Fruit fly (Drosophila melanogaster): Measurements from ENCODE around the gene Pten.

Pten gene

dm6 chr2L:10226724-10227407, 34.0 kb downstream of the Pten start, which contains the start of gene CG5708 (continued):
- TF ChIP-seq Lim3 (GFP tag; IDR thresholded peaks at IDR 0.05) (no peak), CG4404 (GFP tag; IDR thresholded peaks at IDR 0.05) (no peak), CG12769 (tag; optimal IDR thresholded peaks at IDR 0.05) (no peak), CG8359 (GFP tag; optimal IDR thresholded peaks at IDR 0.05; ENCODE audit: borderline replicate concordance) (no peak), CG4360 (GFP tag; IDR thresholded peaks at IDR 0.05) (no peak), CrebB (tag; optimal IDR thresholded peaks at IDR 0.05) (no peak), CHES-1-like (GFP tag; optimal IDR thresholded peaks at IDR 0.05) (peak; percentile 12), HmgD (GFP tag; optimal IDR thresholded peaks at IDR 0.05) (no peak), chn (GFP tag; optimal IDR thresholded peaks at IDR 0.05) (no peak), CG14667 (GFP tag; IDR thresholded peaks at IDR 0.05) (no peak), CG9609 (GFP tag; optimal IDR thresholded peaks at IDR 0.05) (no peak), CG11560 (tag; IDR thresholded peaks at IDR 0.05) (no peak), Mad (GFP tag; optimal IDR thresholded peaks at IDR 0.05) (no peak), CG13123 (GFP tag; optimal IDR thresholded peaks at IDR 0.05) (no peak), rib (GFP tag; IDR thresholded peaks at IDR 0.05) (no peak), toy (GFP tag; IDR thresholded peaks at IDR 0.05) (no peak), gsb (GFP tag; IDR thresholded peaks at IDR 0.05) (no peak), gfzf (GFP tag; optimal IDR thresholded peaks at IDR 0.05) (no peak), Sox100B (GFP tag; optimal IDR thresholded peaks at IDR 0.05) (peak; percentile 24), CG7271 (tag; optimal IDR thresholded peaks at IDR 0.05) (no peak), CG10543 (GFP tag; optimal IDR thresholded peaks at IDR 0.05) (no peak), tap (tag; optimal IDR thresholded peaks at IDR 0.05) (no peak), CG34376 (GFP tag; optimal IDR thresholded peaks at IDR 0.05) (no peak), ham (GFP tag; IDR thresholded peaks at IDR 0.05) (no peak), Lpt (GFP tag; optimal IDR thresholded peaks at IDR 0.05) (no peak), ap (GFP tag; IDR thresholded peaks at IDR 0.05) (no peak), zen (tag; optimal IDR thresholded peaks at IDR 0.05) (no peak), ash1 (GFP tag; optimal IDR thresholded peaks at IDR 0.05) (no peak), CG8478 (optimal IDR thresholded peaks at IDR 0.05) (no peak), Nf-YC (tag; optimal IDR thresholded peaks at IDR 0.05) (peak; percentile 47), CG15011 (GFP tag; optimal IDR thresholded peaks at IDR 0.05) (no peak), ttk (GFP tag; IDR thresholded peaks at IDR 0.05) (no peak), CG9932 (GFP tag; IDR thresholded peaks at IDR 0.05) (no peak), CG10274 (GFP tag; optimal IDR thresholded peaks at IDR 0.05) (no peak), dm (GFP tag; optimal IDR thresholded peaks at IDR 0.05) (no peak), shn (GFP tag; optimal IDR thresholded peaks at IDR 0.05) (no peak), pan (optimal IDR thresholded peaks at IDR 0.05) (no peak), pan (GFP tag; optimal IDR thresholded peaks at IDR 0.05 in 1 of 2, IDR thresholded peaks at IDR 0.05 in 1 of 2) (no peak), B-H1 (GFP tag; IDR thresholded peaks at IDR 0.05) (no peak), az2 (GFP tag; optimal IDR thresholded peaks at IDR 0.05) (no peak), CG7556 (GFP tag; optimal IDR thresholded peaks at IDR 0.05) (no peak), CG14050 (GFP tag; IDR thresholded peaks at IDR 0.05) (no peak), cato (GFP tag; optimal IDR thresholded peaks at IDR 0.05; ENCODE audit: borderline replicate concordance) (no peak), CG13424 (tag; optimal IDR thresholded peaks at IDR 0.05) (peak; percentile 34), CkIIα-i1 (GFP tag; IDR thresholded peaks at IDR 0.05) (no peak), D19B (GFP tag; optimal IDR thresholded peaks at IDR 0.05) (no peak), Ada2b (GFP tag; IDR thresholded peaks at IDR 0.05) (no peak), CG32772 (GFP tag; IDR thresholded peaks at IDR 0.05) (no peak), ac (GFP tag; optimal IDR thresholded peaks at IDR 0.05) (no peak), CG7928 (GFP tag; optimal IDR thresholded peaks at IDR 0.05) (no peak), ci (GFP tag; IDR thresholded peaks at IDR 0.05) (no peak; the same call in 2 of the 3 replicates)
